Fruit fly (Drosophila melanogaster): ENCODE measurements around the gene gd.
A peak's percentile ranks its signal among the peaks of the same experiment; 100 is the strongest.

Gene gd

DNA sequence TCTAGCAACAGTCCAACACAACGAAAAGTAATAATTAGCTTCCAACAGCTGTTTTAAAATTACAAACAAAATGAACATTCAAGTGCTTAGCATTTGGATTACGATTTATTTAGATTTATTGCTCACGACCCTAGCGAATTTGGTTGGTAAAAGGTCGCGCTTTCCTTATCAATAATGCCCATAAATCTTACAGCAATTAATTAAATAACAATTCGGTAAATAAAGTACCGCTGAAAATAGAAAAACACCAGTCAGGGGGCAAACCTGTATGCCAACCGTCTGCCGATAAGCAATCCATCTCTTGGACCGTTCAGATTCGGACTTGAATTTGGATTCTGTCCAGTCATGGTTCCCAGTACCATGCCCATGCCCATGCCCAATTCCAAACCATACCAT, 25.5 kb upstream of the gd start:
- TF ChIP-seq pan (optimal IDR thresholded peaks at IDR 0.05) = no peak
- no peak for TF ChIP-seq usp (GFP tag; optimal IDR thresholded peaks at IDR 0.05)
- TF ChIP-seq CG8478 (optimal IDR thresholded peaks at IDR 0.05) = no peak
- no peak for TF ChIP-seq Dll (optimal IDR thresholded peaks at IDR 0.05)
- TF ChIP-seq psq (optimal IDR thresholded peaks at IDR 0.05) = no peak
- TF ChIP-seq EcR (GFP tag; optimal IDR thresholded peaks at IDR 0.05) = no peak

DNA sequence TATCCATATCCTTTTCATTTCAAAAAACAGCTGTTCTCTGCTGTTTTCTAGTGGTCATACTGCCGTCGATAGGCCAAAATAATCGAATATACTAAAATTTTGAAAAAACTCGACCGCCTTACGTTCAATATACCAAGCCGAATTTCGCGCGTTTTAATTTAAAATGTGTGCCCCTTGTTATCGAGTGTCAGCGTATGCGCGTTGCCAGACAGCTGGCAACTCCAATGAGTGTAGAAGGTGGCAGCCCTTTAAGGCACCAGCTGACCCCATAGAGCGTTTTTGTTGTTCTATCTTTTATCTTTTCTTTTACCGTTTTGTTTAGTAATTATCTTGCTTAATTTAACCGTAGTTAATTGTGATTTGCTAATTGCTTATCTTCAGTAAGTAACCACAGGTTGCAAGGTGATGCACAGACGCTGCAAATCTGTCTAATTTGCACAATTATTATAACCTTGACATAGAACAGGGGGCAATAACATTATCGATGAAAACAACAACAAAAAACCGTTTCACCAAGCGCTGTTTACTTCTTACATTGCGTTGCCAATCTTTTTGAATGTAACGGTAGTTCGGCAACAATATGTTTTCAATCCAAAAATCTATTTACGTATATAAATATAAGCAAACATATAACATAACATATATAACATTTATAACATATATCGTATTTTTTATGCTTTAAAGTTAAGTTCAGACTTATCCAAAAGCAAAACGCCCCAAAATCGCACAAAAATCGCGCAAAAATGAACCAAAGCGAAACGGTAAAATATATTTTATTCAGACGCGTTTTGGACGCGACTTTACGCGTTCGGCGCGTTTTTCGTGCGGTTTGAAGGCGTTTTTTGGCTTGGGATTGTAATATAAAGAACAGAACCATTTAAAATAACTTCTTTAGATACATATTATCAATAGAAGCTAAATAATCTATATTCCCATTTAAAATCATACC, 24.9 kb upstream of the gd start, which contains the start of the genes CG1492 and regucalcin:
CG1492 (minus strand) TSS at position 63 of the 949 bp plus-strand sequence.
regucalcin (plus strand) TSS at position 229 of the 949 bp plus-strand sequence.
- TF ChIP-seq Dll (optimal IDR thresholded peaks at IDR 0.05) (no peak), psq (optimal IDR thresholded peaks at IDR 0.05) (no peak), pan (optimal IDR thresholded peaks at IDR 0.05) (no peak), usp (GFP tag; optimal IDR thresholded peaks at IDR 0.05) (no peak), CG8478 (optimal IDR thresholded peaks at IDR 0.05) (no peak)

DNA sequence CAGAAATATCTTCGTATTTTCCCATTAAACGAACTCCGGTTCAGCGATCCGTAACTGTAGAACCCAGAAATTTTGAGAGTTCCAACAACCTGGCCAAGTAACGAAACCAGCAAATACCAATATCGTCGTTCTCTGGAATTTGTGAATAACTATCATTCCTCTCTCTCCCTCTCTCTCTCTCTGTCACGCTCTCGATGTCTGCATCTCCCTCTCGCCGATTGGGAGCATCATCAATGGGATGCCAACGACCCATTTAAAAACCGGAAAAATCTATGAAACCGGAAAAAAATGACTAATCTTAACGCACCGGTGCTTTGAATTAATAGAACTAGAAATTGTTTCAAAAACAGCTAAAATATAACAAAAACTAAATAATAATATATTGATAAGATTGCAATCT, 20.0 kb upstream of the gd start:
- TF ChIP-seq usp (GFP tag; optimal IDR thresholded peaks at IDR 0.05) = no peak
- no peak for TF ChIP-seq CG8478 (optimal IDR thresholded peaks at IDR 0.05)
- no peak for TF ChIP-seq psq (optimal IDR thresholded peaks at IDR 0.05)

DNA sequence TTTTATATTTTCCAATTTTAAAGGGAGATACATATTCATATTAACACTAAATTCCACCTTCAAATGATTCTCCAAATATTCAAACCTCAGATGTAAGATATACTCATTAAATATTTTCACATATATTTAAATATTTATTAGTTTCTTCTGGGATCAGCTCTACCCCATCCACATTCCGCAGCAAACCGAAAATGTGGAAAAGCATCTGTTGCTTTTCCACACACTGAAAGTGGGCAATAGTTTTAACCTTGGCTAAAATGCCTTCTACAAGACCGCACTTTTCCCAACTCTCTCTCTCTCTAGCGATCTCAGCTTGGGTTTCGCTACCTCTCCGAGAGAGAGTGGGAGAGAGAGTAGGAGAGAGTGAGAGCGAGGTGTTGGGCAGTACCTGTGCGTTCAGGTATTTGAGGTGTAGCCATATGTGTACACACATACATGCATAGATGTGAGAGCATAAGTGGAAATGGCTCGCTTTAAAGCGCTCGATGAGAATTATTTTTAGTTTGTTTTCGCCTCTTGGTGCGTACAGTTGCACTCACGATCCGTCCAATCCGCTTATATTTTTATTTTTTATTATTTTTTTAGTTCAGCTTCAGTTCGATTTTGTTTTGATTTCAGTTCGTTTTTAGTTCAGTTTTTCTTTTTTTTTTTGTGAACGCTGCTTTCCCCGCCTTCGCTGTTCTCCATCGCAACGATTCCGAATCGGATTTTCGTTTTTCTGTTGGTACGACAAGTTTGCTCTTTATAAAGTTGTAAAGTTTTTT, 19.3 kb upstream of the gd start, which contains the start of gene CG1806:
CG1806 (plus strand) TSS at position 499 of the 764 bp plus-strand sequence.
- TF ChIP-seq Dll (optimal IDR thresholded peaks at IDR 0.05) (peak; percentile 55), EcR (GFP tag; optimal IDR thresholded peaks at IDR 0.05) (no peak)

DNA sequence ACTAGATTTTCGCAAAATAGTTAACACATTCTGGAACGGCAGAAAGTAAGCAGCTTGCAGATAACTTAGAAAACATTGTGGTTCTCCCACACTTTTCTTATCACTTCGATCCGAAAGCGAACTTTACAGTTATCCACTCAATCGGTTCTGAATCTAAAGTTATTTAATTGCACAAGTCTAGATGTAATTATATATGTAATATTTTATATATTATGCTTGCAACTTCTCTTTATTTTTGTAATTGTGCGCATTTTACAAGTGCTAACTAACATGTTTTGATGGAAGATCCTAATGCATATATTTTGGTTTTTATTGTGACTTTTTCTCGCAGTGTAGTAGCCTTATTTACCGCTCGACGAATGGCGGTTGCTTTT, 16.8 kb upstream of the gd start:
- TF ChIP-seq Dll (optimal IDR thresholded peaks at IDR 0.05) (no peak), usp (GFP tag; optimal IDR thresholded peaks at IDR 0.05) (no peak), pan (optimal IDR thresholded peaks at IDR 0.05) (no peak), EcR (GFP tag; optimal IDR thresholded peaks at IDR 0.05) (no peak), CG8478 (optimal IDR thresholded peaks at IDR 0.05) (no peak), psq (optimal IDR thresholded peaks at IDR 0.05) (no peak)

DNA sequence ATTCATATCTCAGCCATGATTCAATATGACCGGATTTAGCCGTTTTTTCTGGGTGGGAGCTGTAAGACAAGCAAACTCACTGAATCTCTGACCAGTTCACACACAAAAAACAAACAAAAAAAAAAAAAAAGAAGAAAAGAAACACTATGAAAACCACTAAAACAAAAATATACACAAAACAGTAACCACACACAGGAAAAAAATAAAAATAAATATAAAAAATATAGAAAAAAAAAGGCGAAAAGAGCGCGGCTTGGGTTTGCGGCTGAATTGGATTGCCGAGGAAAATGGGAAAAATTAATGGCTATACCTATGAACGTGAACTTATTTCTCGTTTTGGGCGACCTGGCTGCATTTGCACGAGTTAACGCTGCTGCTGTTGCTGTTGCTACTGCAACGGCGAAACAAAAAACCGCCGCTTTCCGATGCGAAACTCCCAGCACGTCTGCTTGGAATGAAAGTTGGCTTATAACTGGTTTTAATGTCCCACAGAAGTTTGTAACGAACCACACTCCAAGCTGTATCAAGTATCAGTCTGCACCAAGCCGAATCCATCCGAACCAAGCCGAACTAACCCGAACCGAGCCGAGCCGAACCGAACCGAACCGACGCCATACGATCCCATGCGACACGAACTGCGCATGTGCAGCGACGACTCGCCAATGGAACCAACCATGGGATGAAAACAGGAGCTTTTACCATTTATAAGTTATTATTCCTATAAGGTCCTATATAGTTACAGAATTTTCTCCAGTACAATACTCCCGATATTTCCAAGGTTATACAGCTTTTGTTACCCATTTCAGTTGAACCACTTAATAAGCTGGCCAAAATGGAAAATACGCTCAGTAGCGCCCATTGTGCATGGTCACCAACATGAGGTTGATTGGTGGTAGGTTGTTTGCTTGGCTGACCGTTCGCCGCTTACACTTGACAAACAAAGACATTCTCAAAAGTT, 16.2 kb upstream of the gd start, which contains the start of gene fw:
fw (minus strand) TSS at position 478 of the 958 bp plus-strand sequence.
- TF ChIP-seq Dll (optimal IDR thresholded peaks at IDR 0.05) = no peak
- TF ChIP-seq psq (optimal IDR thresholded peaks at IDR 0.05) = no peak
- no peak for TF ChIP-seq usp (GFP tag; optimal IDR thresholded peaks at IDR 0.05)
- no peak for TF ChIP-seq pan (optimal IDR thresholded peaks at IDR 0.05)
- no peak for TF ChIP-seq EcR (GFP tag; optimal IDR thresholded peaks at IDR 0.05)
- TF ChIP-seq CG8478 (optimal IDR thresholded peaks at IDR 0.05) = no peak

DNA sequence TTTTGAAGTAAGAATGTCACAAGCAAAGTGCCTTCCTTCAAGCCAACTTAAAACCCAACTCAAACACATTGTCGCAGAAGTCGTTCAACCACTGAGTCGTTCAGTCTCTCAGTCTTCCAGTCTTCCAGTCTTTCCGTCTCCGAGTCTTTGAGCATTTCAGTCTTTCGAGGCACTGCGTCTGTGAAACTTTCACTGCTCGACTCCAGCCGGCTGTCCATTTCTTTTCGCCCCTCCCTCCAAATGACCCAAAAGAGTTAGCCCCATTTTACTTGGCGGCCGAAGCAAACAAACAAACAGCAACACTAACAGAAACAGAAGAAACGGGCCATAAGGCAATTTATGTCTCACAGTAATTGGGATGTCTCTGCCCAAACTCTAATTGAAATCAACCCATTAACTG, 13.4 kb upstream of the gd start:
- TF ChIP-seq CG8478 (optimal IDR thresholded peaks at IDR 0.05) (no peak), pan (optimal IDR thresholded peaks at IDR 0.05) (no peak), usp (GFP tag; optimal IDR thresholded peaks at IDR 0.05) (no peak), EcR (GFP tag; optimal IDR thresholded peaks at IDR 0.05) (no peak), psq (optimal IDR thresholded peaks at IDR 0.05) (no peak), Dll (optimal IDR thresholded peaks at IDR 0.05) (no peak)

DNA sequence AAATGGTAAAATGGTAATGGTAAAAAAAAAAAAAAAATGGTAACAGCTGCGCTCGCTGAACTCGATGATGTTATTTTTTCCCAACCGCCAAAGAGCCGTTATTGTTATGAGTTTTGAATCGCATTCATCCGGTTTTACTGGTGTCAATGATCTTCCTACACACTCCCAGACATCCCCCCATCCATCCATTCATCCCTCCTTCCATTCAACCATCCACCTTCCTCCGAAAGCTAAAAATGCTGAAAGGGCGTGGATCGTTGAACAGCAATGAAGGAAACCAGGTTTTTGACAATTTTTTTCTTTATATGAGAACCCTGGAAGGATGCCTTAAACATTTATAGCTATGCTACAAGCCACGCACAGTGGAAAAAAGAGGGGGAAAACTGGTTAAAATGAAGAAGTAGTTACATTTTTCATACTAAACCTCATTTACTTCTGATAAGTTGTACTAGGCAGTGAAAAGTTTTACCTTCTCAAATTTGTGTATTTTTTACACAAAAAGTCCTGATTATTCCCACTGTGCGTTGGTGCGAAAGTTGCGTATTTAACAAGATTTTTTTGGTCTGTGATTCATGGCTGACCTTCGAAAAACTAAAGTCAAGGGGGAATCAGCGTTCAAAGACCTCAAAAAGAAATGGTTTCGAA, 12.5 kb upstream of the gd start:
- TF ChIP-seq usp (GFP tag; optimal IDR thresholded peaks at IDR 0.05) = no peak
- no peak for TF ChIP-seq Dll (optimal IDR thresholded peaks at IDR 0.05)
- no peak for TF ChIP-seq CG8478 (optimal IDR thresholded peaks at IDR 0.05)
- TF ChIP-seq EcR (GFP tag; optimal IDR thresholded peaks at IDR 0.05) = no peak
- TF ChIP-seq pan (optimal IDR thresholded peaks at IDR 0.05) = no peak
- TF ChIP-seq psq (optimal IDR thresholded peaks at IDR 0.05) = no peak

DNA sequence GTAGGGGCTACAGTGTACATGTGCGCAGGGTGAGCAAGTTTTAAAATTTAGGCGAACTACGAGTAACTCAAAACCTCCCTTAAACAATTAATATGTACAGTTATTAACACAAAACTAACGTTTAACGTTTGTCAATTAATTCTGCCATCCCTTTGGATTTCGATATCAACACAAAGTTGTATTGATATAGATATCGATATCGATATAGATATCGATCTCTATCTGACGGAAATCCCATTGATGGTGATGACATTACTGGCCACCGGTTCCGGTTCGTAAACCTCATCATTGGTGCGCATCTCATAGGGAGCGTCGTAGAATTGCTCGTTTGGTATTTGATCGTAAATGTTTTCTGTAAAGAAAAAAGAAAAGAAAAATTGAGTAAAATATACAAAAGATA, 5.7 kb upstream of the gd start:
- no peak for TF ChIP-seq usp (GFP tag; optimal IDR thresholded peaks at IDR 0.05)
- no peak for TF ChIP-seq Dll (optimal IDR thresholded peaks at IDR 0.05)
- TF ChIP-seq psq (optimal IDR thresholded peaks at IDR 0.05) = no peak
- TF ChIP-seq CG8478 (optimal IDR thresholded peaks at IDR 0.05) = no peak
- TF ChIP-seq EcR (GFP tag; optimal IDR thresholded peaks at IDR 0.05) = no peak
- TF ChIP-seq pan (optimal IDR thresholded peaks at IDR 0.05) = no peak

DNA sequence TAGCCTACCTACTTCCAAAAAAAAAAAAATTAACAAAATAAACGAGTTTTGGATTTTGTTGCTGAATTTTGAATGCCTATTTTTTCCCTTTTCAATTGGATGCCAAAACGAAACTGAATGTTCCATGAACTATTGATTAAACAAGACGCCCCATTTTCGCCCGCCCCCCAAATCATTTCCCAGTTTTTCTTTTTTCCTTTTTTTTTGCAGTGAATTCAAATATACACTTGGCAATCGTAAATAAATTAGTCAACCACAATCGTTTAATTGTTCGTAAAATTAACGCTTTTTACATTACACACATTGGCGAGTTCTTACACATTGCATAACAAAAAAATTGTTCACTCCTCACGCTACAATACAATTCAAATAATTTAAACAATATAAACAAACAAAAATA, 5.1 kb upstream of the gd start, which contains the start of gene CG18130:
CG18130 (minus strand) TSS at position 101 of the 400 bp plus-strand sequence.
- TF ChIP-seq EcR (GFP tag; optimal IDR thresholded peaks at IDR 0.05) (no peak), Dll (optimal IDR thresholded peaks at IDR 0.05) (no peak), CG8478 (optimal IDR thresholded peaks at IDR 0.05) (no peak), usp (GFP tag; optimal IDR thresholded peaks at IDR 0.05) (no peak), pan (optimal IDR thresholded peaks at IDR 0.05) (no peak), psq (optimal IDR thresholded peaks at IDR 0.05) (no peak)

DNA sequence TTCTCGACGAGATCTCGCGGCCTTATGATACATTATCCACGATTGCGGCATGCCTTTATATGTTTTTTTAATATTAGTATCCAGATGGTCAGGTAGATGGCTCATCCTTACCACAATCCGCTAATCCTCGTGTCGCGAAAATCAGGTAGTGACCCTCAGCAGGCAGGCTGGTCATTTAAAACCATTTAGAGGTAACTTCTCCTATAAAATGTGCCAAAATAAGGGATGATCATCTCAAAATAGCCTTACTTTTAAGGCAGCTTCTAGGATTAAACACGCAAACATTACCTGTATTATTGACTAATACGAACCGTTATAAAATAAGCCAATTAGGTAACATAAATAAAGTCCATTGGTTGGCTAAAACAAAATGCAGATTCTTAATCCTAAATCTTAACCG, 1.3 kb upstream of the gd start, which contains the start of gene tsg:
tsg (minus strand) TSS at position 37 of the 400 bp plus-strand sequence.
- TF ChIP-seq psq (optimal IDR thresholded peaks at IDR 0.05) (no peak), Dll (optimal IDR thresholded peaks at IDR 0.05) (no peak)

All from whole organism.